Worm (Caenorhabditis elegans): ENCODE results near the gene gmeb-3.

ce11 chrIII:3786427-3786935 is 18.2 kb downstream of the gmeb-3 start, which contains the start of gene acy-3:
- TF ChIP-seq snpc-4 (tag; optimal IDR thresholded peaks at IDR 0.05): peak; percentile 51
- TF ChIP-seq skn-1 (tag; optimal IDR thresholded peaks at IDR 0.05): no peak
- no peak for TF ChIP-seq dmd-4 (tag; optimal IDR thresholded peaks at IDR 0.05)
- no peak for TF ChIP-seq elt-3 (tag; optimal IDR thresholded peaks at IDR 0.05)
- TF ChIP-seq R02D3.7 (tag; optimal IDR thresholded peaks at IDR 0.05): no peak
- no peak for TF ChIP-seq aly-2 (tag; optimal IDR thresholded peaks at IDR 0.05)
- peak; percentile 53 for TF ChIP-seq nhr-25 (tag; optimal IDR thresholded peaks at IDR 0.05)
- TF ChIP-seq ZK546.5 (tag; optimal IDR thresholded peaks at IDR 0.05): no peak
- TF ChIP-seq unc-39 (tag; optimal IDR thresholded peaks at IDR 0.05): no peak
- no peak for TF ChIP-seq Y55F3AM.14 (GFP tag; optimal IDR thresholded peaks at IDR 0.05)
- peak; percentile 90 for TF ChIP-seq F13H6.1 (tag; optimal IDR thresholded peaks at IDR 0.05)

All from whole organism, L2 larva.